Fruit fly (Drosophila melanogaster): ENCODE results near the gene CG14669.

Gene CG14669

DNA sequence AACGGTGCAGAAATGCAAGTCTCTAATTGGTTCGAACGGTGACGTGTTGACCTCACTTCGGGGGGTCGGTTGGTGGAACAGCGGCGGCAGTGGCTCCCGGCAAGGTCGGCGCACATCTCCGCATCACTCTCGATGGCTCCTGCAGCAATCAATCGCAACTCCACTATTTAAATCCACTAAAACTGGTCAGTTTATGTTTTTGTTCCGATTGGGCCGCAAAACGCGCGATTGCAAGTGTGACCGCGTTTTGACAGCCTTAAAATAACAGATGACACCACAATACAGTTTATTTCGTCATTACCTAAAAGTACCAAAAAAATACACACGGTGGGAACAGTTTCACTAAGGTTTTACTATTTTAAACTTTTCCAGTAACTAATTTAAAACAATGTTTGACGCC lies 50.2 kb downstream of the CG14669 start, which contains the start of gene PEK:
Gene PEK, minus strand, starts transcription at position 273 of the 400 bp plus-strand sequence.
- TF ChIP-seq CG8478 (optimal IDR thresholded peaks at IDR 0.05) (no peak), CTCF (optimal IDR thresholded peaks at IDR 0.05) (no peak)

DNA sequence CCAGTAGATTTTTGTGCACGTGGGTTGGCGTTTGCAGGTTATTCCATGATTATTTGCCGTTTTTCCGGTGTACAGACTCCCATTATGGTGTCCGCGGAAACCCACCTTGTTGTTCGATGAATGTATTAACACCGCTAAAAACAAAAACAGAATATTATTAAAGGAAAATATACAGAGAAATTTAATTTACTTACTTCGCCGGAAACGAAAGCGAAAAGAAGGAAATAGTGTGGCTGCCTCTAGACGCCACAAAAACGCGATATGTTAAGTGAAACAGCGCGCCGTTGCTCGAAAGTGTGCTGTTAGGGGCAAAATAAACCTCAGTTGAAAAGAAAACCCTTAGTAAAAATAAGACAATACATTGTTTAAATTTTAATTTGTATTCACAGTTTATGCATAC lies 52.5 kb downstream of the CG14669 start, which contains the start of gene RpL35A:
Gene RpL35A, minus strand, starts transcription at position 227 of the 400 bp plus-strand sequence.
- peak in 1 of 2 experiments; percentile 58 for TF ChIP-seq CTCF (optimal IDR thresholded peaks at IDR 0.05)
- TF ChIP-seq CG8478 (optimal IDR thresholded peaks at IDR 0.05) = no peak

DNA sequence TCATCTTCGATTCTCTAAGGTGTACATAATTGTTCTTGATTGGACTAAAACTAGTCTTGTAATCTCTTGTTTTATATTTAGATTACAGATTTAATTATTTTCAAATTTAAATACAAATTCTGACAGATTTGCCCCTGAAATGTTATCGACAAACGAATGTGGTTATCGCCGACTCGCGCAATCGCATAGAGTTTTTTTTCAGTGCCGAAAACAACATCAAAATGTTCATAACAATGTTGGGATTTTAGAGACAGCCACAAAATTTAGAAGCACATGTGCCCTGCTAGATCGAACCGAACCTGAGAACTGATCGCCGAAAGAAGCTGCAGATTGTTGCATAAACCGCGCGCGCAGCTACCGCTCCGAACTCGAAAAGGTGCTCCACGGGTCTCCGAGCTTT lies 53.3 kb downstream of the CG14669 start, which contains the start of gene POLDIP2:
Gene POLDIP2, plus strand, starts transcription at position 160 of the 400 bp plus-strand sequence.
- TF ChIP-seq CTCF (optimal IDR thresholded peaks at IDR 0.05) (no peak), CG8478 (optimal IDR thresholded peaks at IDR 0.05) (no peak)

DNA sequence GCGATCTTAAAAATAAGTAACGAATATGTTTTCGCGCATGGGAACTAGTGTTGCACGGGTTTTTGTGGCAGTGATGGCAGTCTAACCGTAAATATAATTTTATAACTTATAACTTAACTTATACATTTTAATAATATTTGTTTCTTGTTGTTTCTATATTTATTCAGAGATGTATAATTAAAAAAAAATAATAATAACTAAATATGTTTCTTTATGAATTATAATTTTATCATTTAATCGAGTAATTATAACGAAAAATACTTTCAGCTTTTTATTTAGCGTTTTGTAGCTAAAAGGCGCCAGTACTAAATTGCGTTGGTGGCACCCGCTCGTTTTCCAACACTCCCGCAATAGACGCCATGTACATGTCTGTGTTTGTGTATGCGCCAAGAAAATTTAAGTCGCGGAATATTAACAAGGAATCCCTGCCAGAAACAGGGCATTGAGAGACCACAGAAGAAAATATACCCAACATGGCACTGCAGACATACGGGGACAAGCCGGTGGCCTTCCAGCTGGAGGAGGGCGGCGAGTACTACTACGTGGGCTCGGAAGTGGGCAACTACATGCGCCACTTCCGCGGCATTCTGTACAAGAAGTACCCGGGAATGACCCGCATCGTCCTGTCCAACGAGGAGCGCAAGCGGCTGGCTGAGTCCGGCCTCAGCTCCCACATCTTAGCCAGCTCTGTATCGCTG lies 56.4 kb downstream of the CG14669 start, which contains the start of the genes mRpL44 and Snr1:
Gene mRpL44, minus strand, starts transcription at position 51 of the 698 bp plus-strand sequence.
Gene Snr1, plus strand, starts transcription at position 341 of the 698 bp plus-strand sequence.
- TF ChIP-seq CG8478 (optimal IDR thresholded peaks at IDR 0.05) (no peak), CTCF (optimal IDR thresholded peaks at IDR 0.05) (no peak)

DNA sequence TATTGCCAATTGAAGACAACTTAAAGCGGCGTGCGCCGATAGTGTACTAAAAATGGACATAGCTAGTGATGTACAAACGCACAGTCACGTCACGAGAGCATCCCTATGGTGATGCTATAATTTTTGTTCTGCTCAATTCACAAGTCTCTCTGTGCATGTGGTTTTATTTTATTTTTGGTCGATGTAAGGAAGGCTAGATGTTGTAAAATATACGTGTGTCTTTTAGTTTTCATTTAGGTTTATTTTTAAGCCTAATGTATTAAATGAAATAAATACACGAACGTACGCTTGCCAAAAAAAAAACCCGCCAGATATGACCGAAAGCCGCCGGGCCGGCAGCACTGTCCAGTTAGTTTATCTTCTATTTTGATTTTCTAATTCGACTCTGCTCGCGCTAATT lies 60.2 kb downstream of the CG14669 start, which contains the start of the genes CG45100, HDAC3 and Hcs:
Gene CG45100, minus strand, starts transcription at position 50 of the 400 bp plus-strand sequence.
Gene HDAC3, minus strand, starts transcription at position 50 of the 400 bp plus-strand sequence.
Gene Hcs, plus strand, starts transcription at position 349 of the 400 bp plus-strand sequence.
- TF ChIP-seq CTCF (optimal IDR thresholded peaks at IDR 0.05) (peak in 1 of 2 experiments; percentile 13), CG8478 (optimal IDR thresholded peaks at IDR 0.05) (no peak)

DNA sequence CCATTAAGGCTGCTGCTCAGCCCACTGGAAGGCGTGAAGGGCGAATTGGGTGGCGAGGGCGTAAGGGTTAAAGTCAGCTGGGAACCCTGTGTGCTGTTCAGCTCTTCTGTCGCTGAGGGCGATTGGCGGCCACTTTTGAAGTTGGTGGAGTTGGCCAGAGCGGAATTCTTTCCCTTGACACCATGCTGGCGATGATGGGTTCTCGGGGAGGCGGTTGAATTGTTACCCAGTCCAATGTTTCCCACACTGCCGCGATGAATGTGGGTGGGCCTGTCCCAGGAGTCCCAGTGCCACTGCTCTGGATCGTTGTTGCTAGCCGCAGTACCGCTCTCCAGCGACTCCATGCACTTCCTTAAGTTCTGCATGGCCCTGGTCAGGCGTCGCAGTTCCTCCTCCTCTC lies 68.5 kb downstream of the CG14669 start:
- no peak for TF ChIP-seq CTCF (optimal IDR thresholded peaks at IDR 0.05)
- no peak for TF ChIP-seq CG8478 (optimal IDR thresholded peaks at IDR 0.05)

DNA sequence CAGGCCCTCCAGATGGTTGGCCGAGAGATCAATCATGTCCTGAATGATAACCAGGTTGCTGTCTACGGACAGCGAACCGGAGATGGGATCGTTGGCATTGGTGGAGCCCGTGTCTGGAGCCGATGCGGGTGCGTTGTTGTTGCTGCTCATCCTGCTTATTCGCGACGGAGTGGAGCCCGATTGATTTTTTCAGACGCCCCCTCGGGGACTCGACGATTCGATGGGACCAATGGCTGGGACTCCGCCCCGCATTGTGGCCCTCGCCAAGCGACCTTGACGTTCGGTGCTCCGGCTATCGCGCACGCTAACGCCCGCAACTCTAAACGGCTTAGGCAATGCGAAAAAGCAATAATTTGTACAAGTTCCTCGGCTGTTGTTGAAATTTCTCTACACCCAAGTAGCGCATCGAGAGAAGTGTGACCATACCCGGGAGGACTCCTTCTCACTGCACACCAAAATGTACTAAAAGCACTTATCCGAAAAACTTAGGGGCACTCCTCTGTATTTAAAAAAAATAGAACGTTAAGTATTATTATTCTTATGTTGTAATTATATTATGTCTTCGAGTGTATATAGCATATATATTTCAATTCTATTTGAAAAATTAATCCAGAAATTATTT lies 69.3 kb downstream of the CG14669 start, which contains the start of gene ksr:
Gene ksr, minus strand, starts transcription at position 419 of the 622 bp plus-strand sequence.
- TF ChIP-seq CTCF (optimal IDR thresholded peaks at IDR 0.05) = no peak

DNA sequence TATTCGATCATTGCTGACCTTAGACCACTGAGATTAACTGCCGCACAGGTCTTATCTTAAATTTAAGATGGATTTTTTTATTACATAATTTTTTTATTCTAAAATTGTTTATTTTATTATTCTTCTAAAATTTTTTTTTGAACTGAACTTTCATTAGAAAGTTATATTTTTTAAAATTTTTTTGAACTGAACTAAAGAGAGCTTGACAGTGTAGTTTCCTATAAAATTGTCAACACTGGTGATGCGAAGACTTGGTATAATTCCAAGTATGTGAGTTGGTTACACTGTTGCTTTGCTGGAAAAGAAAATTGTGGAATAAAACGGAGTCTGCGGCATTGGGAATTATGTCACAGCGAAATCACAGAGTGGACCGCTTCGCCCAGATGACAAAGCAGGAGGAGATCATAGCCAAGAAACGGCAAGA lies 71.0 kb downstream of the CG14669 start, which contains the start of gene CG31550:
Gene CG31550, plus strand, starts transcription at position 249 of the 424 bp plus-strand sequence.
- TF ChIP-seq CG8478 (optimal IDR thresholded peaks at IDR 0.05) = no peak

DNA sequence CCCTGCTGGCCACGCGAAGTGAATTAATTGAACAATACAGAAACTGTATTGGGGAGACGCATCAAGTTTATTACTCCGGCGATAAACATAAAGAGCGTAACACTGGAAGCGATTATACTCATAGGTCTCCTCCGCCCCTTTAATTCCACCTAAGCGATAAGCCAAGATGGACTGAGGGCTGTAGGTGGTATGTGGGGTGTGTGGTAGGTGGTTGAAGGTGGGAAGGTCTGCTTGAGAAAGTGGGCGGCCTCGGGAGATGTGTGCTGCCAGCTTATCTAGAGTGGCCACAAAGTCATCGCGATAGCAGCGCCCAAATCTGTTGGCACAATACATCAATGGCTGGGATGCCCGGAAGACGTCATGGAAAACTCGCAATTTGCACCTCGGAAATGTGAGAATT lies 83.3 kb downstream of the CG14669 start:
- TF ChIP-seq CTCF (optimal IDR thresholded peaks at IDR 0.05) (no peak), CG8478 (optimal IDR thresholded peaks at IDR 0.05) (no peak)

DNA sequence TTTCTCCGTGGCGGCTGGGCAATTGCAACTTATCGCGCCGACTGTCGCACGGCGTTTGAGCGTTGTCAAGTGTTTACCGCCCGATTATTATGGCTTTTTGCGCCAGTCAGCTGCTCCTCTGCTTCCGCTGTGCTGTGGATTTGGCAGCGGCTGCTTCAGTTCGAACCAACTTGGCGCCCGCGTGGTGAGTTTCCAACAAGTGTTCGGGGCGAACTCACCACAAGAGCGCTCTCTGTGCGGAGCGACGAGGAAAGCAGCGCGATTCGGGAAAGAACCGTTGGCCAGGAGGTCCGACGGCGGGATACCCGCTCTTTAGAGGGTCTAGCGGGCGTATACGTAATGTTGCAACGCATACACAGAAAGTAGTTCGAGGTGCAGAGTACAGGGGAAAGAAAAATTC lies 88.3 kb downstream of the CG14669 start, which contains the start of gene NKCC:
Gene NKCC, minus strand, starts transcription at position 57 of the 400 bp plus-strand sequence.
- TF ChIP-seq CTCF (optimal IDR thresholded peaks at IDR 0.05) (no peak), CG8478 (optimal IDR thresholded peaks at IDR 0.05) (no peak)

DNA sequence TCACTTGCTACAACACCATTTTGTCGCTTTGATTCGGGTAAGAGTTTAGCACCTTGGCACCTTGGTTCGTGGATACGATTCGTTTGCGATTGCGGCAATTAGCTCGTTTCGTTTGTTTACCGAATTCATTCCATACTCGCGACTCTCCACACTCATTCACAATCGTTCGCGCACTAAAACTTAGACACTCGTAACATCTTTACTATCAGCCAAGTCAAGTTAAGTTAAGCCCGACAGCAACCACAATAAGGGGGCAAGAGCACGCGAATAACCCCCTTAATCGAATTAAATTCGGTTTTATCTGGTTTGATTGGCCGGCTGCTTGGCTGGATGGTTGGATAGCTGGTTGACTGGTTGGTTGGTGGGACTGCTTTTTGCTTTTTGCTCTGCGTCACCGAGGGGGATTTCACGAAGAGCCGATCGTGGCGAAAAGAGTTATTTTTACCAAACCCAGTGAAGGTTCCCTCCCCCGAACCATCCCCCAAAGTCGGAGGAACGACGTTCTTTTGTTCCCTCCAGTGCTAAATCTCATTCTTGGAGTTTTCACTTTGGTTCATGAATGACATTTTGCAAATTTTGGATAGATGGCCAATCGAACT lies 89.6 kb downstream of the CG14669 start:
- no peak for TF ChIP-seq CG8478 (optimal IDR thresholded peaks at IDR 0.05)
- TF ChIP-seq CTCF (optimal IDR thresholded peaks at IDR 0.05) = no peak
